Fruit fly (Drosophila melanogaster) whole organism: ENCODE measurements around the gene Spn.

Experiments
- CG8478 ChIP-seq: fragments of >200 bp; optimal IDR thresholded peaks from 2 replicates; lab custom pipeline; 2018; ENCODE audit warnings: inconsistent platforms
- EcR ChIP-seq, 2 experiments: fragments of >200 bp; optimal IDR thresholded peaks; 2 replicates each; lab custom pipeline; 2017; ENCODE audit warnings: missing biosample characterization in 2 of 2, missing genetic modification characterization in 2 of 2, missing genetic modification reagents in 2 of 2
- psq ChIP-seq: fragments of >200 bp; optimal IDR thresholded peaks from 2 replicates; lab custom pipeline; 2017
- usp ChIP-seq: fragments of >200 bp; optimal IDR thresholded peaks from 2 replicates; lab custom pipeline; 2017; ENCODE audit warnings: missing biosample characterization, missing genetic modification characterization, mixed read lengths

- TF ChIP-seq psq (no peak), CG8478 (no peak), EcR (GFP tag; optimal IDR thresholded peaks at IDR 0.05; lab: Kevin White, UChicago) (no peak), usp (GFP tag; lab: Kevin White, UChicago) (no peak)
These were observed 41.4 kb upstream of the Spn start, which contains the start of gene CG16984 for dm6 chr3L:2595481-2595880.
